Worm (Caenorhabditis elegans): ENCODE measurements around the gene C29H12.2.

Gene C29H12.2

ce11 chrII:6123513-6123912, at the start of gene C29H12.2:
Gene C29H12.2 (plus strand): TSS chrII:6123809.
- no peak for TF ChIP-seq ztf-23 (GFP tag; IDR thresholded peaks at IDR 0.05)
- no peak for TF ChIP-seq flt-1 (GFP tag; IDR thresholded peaks at IDR 0.05)
- TF ChIP-seq T22C8.4 (GFP tag; IDR thresholded peaks at IDR 0.05): no peak
- TF ChIP-seq klf-2 (GFP tag; conservative IDR thresholded peaks at IDR 0.05): no peak
- TF ChIP-seq cog-1 (tag; optimal IDR thresholded peaks at IDR 0.05): no peak

ce11 chrII:6077604-6078003, 46.0 kb upstream of the C29H12.2 start, which contains the start of gene H12I13.6:
Gene H12I13.6 (plus strand): TSS chrII:6077904.
- TF ChIP-seq ztf-29 (GFP tag; IDR thresholded peaks at IDR 0.05): no peak
- no peak for TF ChIP-seq cog-1 (tag; optimal IDR thresholded peaks at IDR 0.05)
- TF ChIP-seq flt-1 (GFP tag; IDR thresholded peaks at IDR 0.05): no peak
- no peak for TF ChIP-seq ref-1 (GFP tag; conservative IDR thresholded peaks at IDR 0.05)
- no peak for TF ChIP-seq ztf-23 (GFP tag; IDR thresholded peaks at IDR 0.05)
- no peak for TF ChIP-seq tab-1 (GFP tag; IDR thresholded peaks at IDR 0.05)
- TF ChIP-seq klf-2 (GFP tag; conservative IDR thresholded peaks at IDR 0.05): no peak
- TF ChIP-seq T22C8.4 (GFP tag; IDR thresholded peaks at IDR 0.05): no peak
- TF ChIP-seq med-1 (GFP tag; optimal IDR thresholded peaks at IDR 0.05; ENCODE audit: insufficient read depth): no peak

- TF ChIP-seq flt-1 (GFP tag; IDR thresholded peaks at IDR 0.05) (no peak), cog-1 (tag; optimal IDR thresholded peaks at IDR 0.05) (no peak), klf-2 (GFP tag; conservative IDR thresholded peaks at IDR 0.05) (no peak), ztf-29 (GFP tag; IDR thresholded peaks at IDR 0.05) (no peak), T22C8.4 (GFP tag; IDR thresholded peaks at IDR 0.05) (no peak), ref-1 (GFP tag; conservative IDR thresholded peaks at IDR 0.05) (no peak), ztf-23 (GFP tag; IDR thresholded peaks at IDR 0.05) (no peak), med-1 (GFP tag; optimal IDR thresholded peaks at IDR 0.05; ENCODE audit: insufficient read depth) (no peak), tab-1 (GFP tag; IDR thresholded peaks at IDR 0.05) (no peak)
Observed at ce11 chrII:6080743-6081142, 42.9 kb upstream of the C29H12.2 start, which contains the start of gene fbf-1. Gene fbf-1 (minus strand): TSS chrII:6080843.

- TF ChIP-seq ztf-29 (GFP tag; IDR thresholded peaks at IDR 0.05): no peak
- no peak for TF ChIP-seq tab-1 (GFP tag; IDR thresholded peaks at IDR 0.05)
- TF ChIP-seq ztf-23 (GFP tag; IDR thresholded peaks at IDR 0.05): no peak
- TF ChIP-seq T22C8.4 (GFP tag; IDR thresholded peaks at IDR 0.05): no peak
- no peak for TF ChIP-seq flt-1 (GFP tag; IDR thresholded peaks at IDR 0.05)
- no peak for TF ChIP-seq klf-2 (GFP tag; conservative IDR thresholded peaks at IDR 0.05)
- no peak for TF ChIP-seq med-1 (GFP tag; optimal IDR thresholded peaks at IDR 0.05; ENCODE audit: insufficient read depth)
- TF ChIP-seq ref-1 (GFP tag; conservative IDR thresholded peaks at IDR 0.05): no peak
- TF ChIP-seq cog-1 (tag; optimal IDR thresholded peaks at IDR 0.05): no peak
Observed at ce11 chrII:6082620-6083019, 41.0 kb upstream of the C29H12.2 start, which contains the start of gene F21H12.3. Gene F21H12.3 (plus strand): TSS chrII:6082920.

- TF ChIP-seq cog-1 (tag; optimal IDR thresholded peaks at IDR 0.05): no peak
- TF ChIP-seq ref-1 (GFP tag; conservative IDR thresholded peaks at IDR 0.05): no peak
- TF ChIP-seq T22C8.4 (GFP tag; IDR thresholded peaks at IDR 0.05): no peak
- TF ChIP-seq ztf-23 (GFP tag; IDR thresholded peaks at IDR 0.05): no peak
Observed at ce11 chrII:6091380-6091779, 32.2 kb upstream of the C29H12.2 start, which contains the start of the genes fbf-2 and nspg-3. Gene fbf-2 (minus strand): TSS chrII:6091480. Gene nspg-3 (plus strand): TSS chrII:6091767.

ce11 chrII:6097441-6097840, 26.2 kb upstream of the C29H12.2 start, which contains the start of the genes tpp-2 and rbbp-5:
Gene tpp-2 (minus strand): TSS chrII:6097597.
Gene rbbp-5 (plus strand): TSS chrII:6097830.
- TF ChIP-seq ztf-29 (GFP tag; IDR thresholded peaks at IDR 0.05): no peak
- TF ChIP-seq flt-1 (GFP tag; IDR thresholded peaks at IDR 0.05): 0 out of 2 replicates have a peak, but pooled peaks have one; percentile 47
- no peak for TF ChIP-seq klf-2 (GFP tag; conservative IDR thresholded peaks at IDR 0.05)
- TF ChIP-seq tab-1 (GFP tag; IDR thresholded peaks at IDR 0.05): no peak
- 0 out of 2 replicates have a peak, but pooled peaks have one; percentile 17 for TF ChIP-seq T22C8.4 (GFP tag; IDR thresholded peaks at IDR 0.05)
- no peak for TF ChIP-seq med-1 (GFP tag; optimal IDR thresholded peaks at IDR 0.05; ENCODE audit: insufficient read depth)
- no peak for TF ChIP-seq ref-1 (GFP tag; conservative IDR thresholded peaks at IDR 0.05)
- TF ChIP-seq ztf-23 (GFP tag; IDR thresholded peaks at IDR 0.05): no peak
- TF ChIP-seq cog-1 (tag; optimal IDR thresholded peaks at IDR 0.05): no peak

- no peak for TF ChIP-seq med-1 (GFP tag; optimal IDR thresholded peaks at IDR 0.05; ENCODE audit: insufficient read depth)
- TF ChIP-seq flt-1 (GFP tag; IDR thresholded peaks at IDR 0.05): no peak
- TF ChIP-seq cog-1 (tag; optimal IDR thresholded peaks at IDR 0.05): no peak
- no peak for TF ChIP-seq tab-1 (GFP tag; IDR thresholded peaks at IDR 0.05)
- TF ChIP-seq ztf-29 (GFP tag; IDR thresholded peaks at IDR 0.05): no peak
- TF ChIP-seq T22C8.4 (GFP tag; IDR thresholded peaks at IDR 0.05): no peak
- TF ChIP-seq ref-1 (GFP tag; conservative IDR thresholded peaks at IDR 0.05): no peak
- TF ChIP-seq ztf-23 (GFP tag; IDR thresholded peaks at IDR 0.05): no peak
- TF ChIP-seq klf-2 (GFP tag; conservative IDR thresholded peaks at IDR 0.05): no peak
Observed at ce11 chrII:6099500-6099899, 24.1 kb upstream of the C29H12.2 start, which contains the start of gene rgs-3. Gene rgs-3 (plus strand): TSS chrII:6099800.

- no peak for TF ChIP-seq cog-1 (tag; optimal IDR thresholded peaks at IDR 0.05)
- TF ChIP-seq med-1 (GFP tag; optimal IDR thresholded peaks at IDR 0.05; ENCODE audit: insufficient read depth): no peak
- TF ChIP-seq tab-1 (GFP tag; IDR thresholded peaks at IDR 0.05): no peak
- no peak for TF ChIP-seq ref-1 (GFP tag; conservative IDR thresholded peaks at IDR 0.05)
- TF ChIP-seq klf-2 (GFP tag; conservative IDR thresholded peaks at IDR 0.05): no peak
- TF ChIP-seq T22C8.4 (GFP tag; IDR thresholded peaks at IDR 0.05): no peak
- no peak for TF ChIP-seq flt-1 (GFP tag; IDR thresholded peaks at IDR 0.05)
- no peak for TF ChIP-seq ztf-23 (GFP tag; IDR thresholded peaks at IDR 0.05)
- TF ChIP-seq ztf-29 (GFP tag; IDR thresholded peaks at IDR 0.05): no peak
Observed at ce11 chrII:6101475-6101874, 22.1 kb upstream of the C29H12.2 start.

- TF ChIP-seq klf-2 (GFP tag; conservative IDR thresholded peaks at IDR 0.05): no peak
- TF ChIP-seq ref-1 (GFP tag; conservative IDR thresholded peaks at IDR 0.05): no peak
- TF ChIP-seq ztf-29 (GFP tag; IDR thresholded peaks at IDR 0.05): no peak
- no peak for TF ChIP-seq tab-1 (GFP tag; IDR thresholded peaks at IDR 0.05)
- no peak for TF ChIP-seq cog-1 (tag; optimal IDR thresholded peaks at IDR 0.05)
- TF ChIP-seq med-1 (GFP tag; optimal IDR thresholded peaks at IDR 0.05; ENCODE audit: insufficient read depth): no peak
- TF ChIP-seq flt-1 (GFP tag; IDR thresholded peaks at IDR 0.05): no peak
- no peak for TF ChIP-seq T22C8.4 (GFP tag; IDR thresholded peaks at IDR 0.05)
Observed at ce11 chrII:6103986-6104385, 19.6 kb upstream of the C29H12.2 start.

ce11 chrII:6107773-6108172, 15.8 kb upstream of the C29H12.2 start:
- TF ChIP-seq cog-1 (tag; optimal IDR thresholded peaks at IDR 0.05) (no peak), T22C8.4 (GFP tag; IDR thresholded peaks at IDR 0.05) (no peak), ztf-23 (GFP tag; IDR thresholded peaks at IDR 0.05) (no peak), klf-2 (GFP tag; conservative IDR thresholded peaks at IDR 0.05) (no peak), med-1 (GFP tag; optimal IDR thresholded peaks at IDR 0.05; ENCODE audit: insufficient read depth) (no peak), ztf-29 (GFP tag; IDR thresholded peaks at IDR 0.05) (no peak), tab-1 (GFP tag; IDR thresholded peaks at IDR 0.05) (no peak), ref-1 (GFP tag; conservative IDR thresholded peaks at IDR 0.05) (no peak), flt-1 (GFP tag; IDR thresholded peaks at IDR 0.05) (no peak)

Data from whole organism, midembryonic.